Fruit fly (Drosophila melanogaster) whole organism, embryonic: Measurements from ENCODE around the gene CG5850.

ENCODE experiments used
- Bgb ChIP-seq: fragments of 200-800 bp; sonication (Bioruptor generic); IDR thresholded peaks from 2 replicates; pipeline ENCODE4 v1.3.6; 2022; ENCODE audit warnings: missing biosample characterization, missing genetic modification characterization; ENCODE audit not compliant: partially characterized antibody
- Blimp-1 ChIP-seq: fragments of 200-800 bp; sonication (Bioruptor generic); optimal IDR thresholded peaks from 3 replicates; lab custom pipeline; 2018; ENCODE audit warnings: missing biosample characterization, missing genetic modification characterization, mild to moderate bottlenecking, moderate library complexity, missing genetic modification reagents
- CG13624 ChIP-seq: fragments of 200-800 bp; sonication (Bioruptor generic); optimal IDR thresholded peaks from 2 replicates; lab custom pipeline; 2016; ENCODE audit warnings: missing biosample characterization, missing genetic modification characterization
- CG1603 ChIP-seq: fragments of 200-800 bp; sonication (Bioruptor generic); optimal IDR thresholded peaks from 2 replicates; lab custom pipeline; 2019; ENCODE audit warnings: missing biosample characterization, mild to moderate bottlenecking, missing genetic modification characterization, moderate library complexity
- CG17328 ChIP-seq: fragments of 200-800 bp; sonication (Bioruptor generic); IDR thresholded peaks from 2 replicates; pipeline ENCODE4 v1.3.6; 2022; ENCODE audit warnings: missing biosample characterization, missing genetic modification characterization
- CG17385 ChIP-seq: fragments of 200-800 bp; sonication (Bioruptor generic); optimal IDR thresholded peaks from 3 replicates; lab custom pipeline; 2018; ENCODE audit warnings: missing biosample characterization, mild to moderate bottlenecking, missing genetic modification characterization
- CG17568 ChIP-seq: fragments of 200-800 bp; sonication (Bioruptor generic); optimal IDR thresholded peaks from 2 replicates; lab custom pipeline; 2018; ENCODE audit warnings: missing biosample characterization, mild to moderate bottlenecking, missing genetic modification characterization, moderate library complexity
- CG18599 ChIP-seq: fragments of 200-800 bp; sonication (Bioruptor generic); optimal IDR thresholded peaks from 3 replicates; lab custom pipeline; 2017; ENCODE audit warnings: missing biosample characterization, missing genetic modification characterization, mild to moderate bottlenecking, moderate library complexity, missing genetic modification reagents
- CG2129 ChIP-seq: fragments of 200-800 bp; sonication (Bioruptor generic); IDR thresholded peaks from 2 replicates; pipeline ENCODE4 v1.3.6; 2022; ENCODE audit warnings: missing biosample characterization, missing genetic modification characterization; ENCODE audit not compliant: partially characterized antibody
- CG2875 ChIP-seq: fragments of 200-800 bp; sonication (Bioruptor generic); optimal IDR thresholded peaks from 2 replicates; lab custom pipeline; 2017; ENCODE audit warnings: missing biosample characterization, mild to moderate bottlenecking, missing genetic modification characterization, missing genetic modification reagents
- CG3281 ChIP-seq: fragments of 200-800 bp; sonication (Bioruptor generic); optimal IDR thresholded peaks from 3 replicates; lab custom pipeline; 2017; ENCODE audit warnings: missing biosample characterization, mild to moderate bottlenecking, missing genetic modification characterization
- CG3995 ChIP-seq: fragments of 200-800 bp; sonication (Bioruptor generic); optimal IDR thresholded peaks from 3 replicates; lab custom pipeline; 2016; ENCODE audit warnings: missing biosample characterization, missing genetic modification characterization
- CG5245 ChIP-seq: fragments of 200-800 bp; sonication (Bioruptor generic); optimal IDR thresholded peaks from 3 replicates; lab custom pipeline; 2016; ENCODE audit warnings: missing biosample characterization, missing genetic modification characterization
- CG7357 ChIP-seq: fragments of 200-800 bp; sonication (Bioruptor generic); IDR thresholded peaks from 3 replicates; pipeline ENCODE4 v1.3.6; 2022; ENCODE audit warnings: missing biosample characterization, missing genetic modification characterization
- CG8290 ChIP-seq, 3 experiments: fragments of 200-800 bp; sonication (Bioruptor generic); optimal IDR thresholded peaks; 2 replicates each; lab custom pipeline; 2016 to 2019; ENCODE audit warnings: missing biosample characterization in 3 of 3, missing genetic modification characterization in 3 of 3, mild to moderate bottlenecking in 2 of 3, moderate library complexity in 1 of 3
- CG8478 ChIP-seq: fragments of >200 bp; optimal IDR thresholded peaks from 2 replicates; lab custom pipeline; 2018
- CG9727 ChIP-seq: fragments of 200-800 bp; sonication (Bioruptor generic); optimal IDR thresholded peaks from 3 replicates; lab custom pipeline; 2017; ENCODE audit warnings: missing biosample characterization, mild to moderate bottlenecking, missing genetic modification characterization
- CG9797 ChIP-seq: fragments of 200-800 bp; sonication (Bioruptor generic); optimal IDR thresholded peaks from 3 replicates; lab custom pipeline; 2018; ENCODE audit warnings: missing biosample characterization, mild to moderate bottlenecking, missing genetic modification characterization
- CG9817 ChIP-seq: fragments of 200-800 bp; sonication (Bioruptor generic); optimal IDR thresholded peaks from 2 replicates; lab custom pipeline; 2018; ENCODE audit warnings: missing biosample characterization, mild to moderate bottlenecking, missing genetic modification characterization, moderate library complexity
- CrebB ChIP-seq: fragments of 200-800 bp; sonication (Bioruptor generic); optimal IDR thresholded peaks from 3 replicates; lab custom pipeline; 2018; ENCODE audit warnings: missing biosample characterization, mild to moderate bottlenecking, missing genetic modification characterization
- Dek ChIP-seq: fragments of 200-800 bp; sonication (Bioruptor generic); optimal IDR thresholded peaks from 3 replicates; lab custom pipeline; 2019; ENCODE audit warnings: missing biosample characterization, mild to moderate bottlenecking, missing genetic modification characterization, moderate library complexity
- Doc3 ChIP-seq: fragments of 200-800 bp; sonication (Bioruptor generic); IDR thresholded peaks from 3 replicates; pipeline ENCODE4 v1.3.6; 2022; ENCODE audit warnings: missing biosample characterization, missing genetic modification characterization; ENCODE audit not compliant: partially characterized antibody
- Ets97D ChIP-seq: fragments of 200-800 bp; sonication (Bioruptor generic); optimal IDR thresholded peaks from 3 replicates; lab custom pipeline; 2016; ENCODE audit warnings: missing biosample characterization, missing genetic modification characterization
- H2.0 ChIP-seq: fragments of 200-800 bp; sonication (Bioruptor generic); IDR thresholded peaks from 2 replicates; pipeline ENCODE4 v1.3.6; 2022; ENCODE audit warnings: missing biosample characterization, missing genetic modification characterization
- Hr78 ChIP-seq, 2 experiments: fragments of 200-800 bp in 1 of 2; fragments of >200 bp in 1 of 2; sonication (Bioruptor generic) in 1 of 2; optimal IDR thresholded peaks; 2 replicates each; lab custom pipeline; 2017 to 2019; ENCODE audit warnings: missing biosample characterization in 2 of 2, missing genetic modification characterization in 2 of 2, mild to moderate bottlenecking in 1 of 2, moderate library complexity in 1 of 2
- Lpt ChIP-seq: fragments of >200 bp; optimal IDR thresholded peaks from 2 replicates; lab custom pipeline; 2018; ENCODE audit warnings: missing biosample characterization, missing genetic modification characterization
- Meics ChIP-seq: fragments of 200-800 bp; sonication (Bioruptor generic); optimal IDR thresholded peaks from 2 replicates; lab custom pipeline; 2017; ENCODE audit warnings: missing biosample characterization, mild to moderate bottlenecking, missing genetic modification characterization
- Mrtf ChIP-seq: fragments of 200-800 bp; sonication (Bioruptor generic); IDR thresholded peaks from 3 replicates; pipeline ENCODE4 v1.3.6; 2022; ENCODE audit warnings: missing biosample characterization, missing genetic modification characterization
- Side ChIP-seq: fragments of 200-800 bp; sonication (Bioruptor generic); optimal IDR thresholded peaks from 2 replicates; lab custom pipeline; 2016; ENCODE audit warnings: missing biosample characterization, missing genetic modification characterization
- amos ChIP-seq: fragments of 200-800 bp; sonication (Bioruptor generic); IDR thresholded peaks from 2 replicates; pipeline ENCODE4 v1.3.6; 2022; ENCODE audit warnings: missing biosample characterization, missing genetic modification characterization; ENCODE audit not compliant: partially characterized antibody
- ato ChIP-seq: fragments of 200-800 bp; sonication (Bioruptor generic); IDR thresholded peaks from 2 replicates; pipeline ENCODE4 v1.3.6; 2022; ENCODE audit warnings: missing biosample characterization, missing genetic modification characterization; ENCODE audit not compliant: partially characterized antibody
- btn ChIP-seq: fragments of 200-800 bp; sonication (Bioruptor generic); optimal IDR thresholded peaks from 2 replicates; lab custom pipeline; 2016; ENCODE audit warnings: missing biosample characterization, missing genetic modification characterization
- crp ChIP-seq, 2 experiments: fragments of 200-800 bp; sonication (Bioruptor generic); optimal IDR thresholded peaks; 2 replicates in 1 of 2; 3 replicates in 1 of 2; lab custom pipeline; 2017; ENCODE audit warnings: missing biosample characterization in 2 of 2, missing genetic modification characterization in 2 of 2, mild to moderate bottlenecking in 1 of 2, moderate library complexity in 1 of 2
- disco-r ChIP-seq: fragments of 200-800 bp; sonication (Bioruptor generic); optimal IDR thresholded peaks from 2 replicates; lab custom pipeline; 2016; ENCODE audit warnings: missing biosample characterization, missing genetic modification characterization
- dmrt99B ChIP-seq: fragments of 200-800 bp; sonication (Bioruptor generic); optimal IDR thresholded peaks from 2 replicates; lab custom pipeline; 2018; ENCODE audit warnings: missing biosample characterization, mild to moderate bottlenecking, missing genetic modification characterization, moderate library complexity
- dysf ChIP-seq: fragments of 200-800 bp; sonication (Bioruptor generic); IDR thresholded peaks from 3 replicates; pipeline ENCODE4 v1.3.6; 2022; ENCODE audit warnings: missing biosample characterization, missing genetic modification characterization
- ems ChIP-seq: fragments of 200-800 bp; sonication (Bioruptor generic); optimal IDR thresholded peaks from 3 replicates; lab custom pipeline; 2016; ENCODE audit warnings: missing biosample characterization, missing genetic modification characterization
- hth ChIP-seq: fragments of >200 bp; optimal IDR thresholded peaks from 2 replicates; lab custom pipeline; 2017; ENCODE audit warnings: inconsistent platforms
- ind ChIP-seq: fragments of 200-800 bp; sonication (Bioruptor generic); optimal IDR thresholded peaks from 3 replicates; lab custom pipeline; 2016; ENCODE audit warnings: missing biosample characterization, missing genetic modification characterization
- insv ChIP-seq, 2 experiments: fragments of 200-800 bp; sonication (Bioruptor generic); optimal IDR thresholded peaks; 3 replicates each; lab custom pipeline; 2016 to 2018; ENCODE audit warnings: missing biosample characterization in 2 of 2, missing genetic modification characterization in 2 of 2
- jing ChIP-seq: fragments of 200-800 bp; sonication (Bioruptor generic); optimal IDR thresholded peaks from 2 replicates; lab custom pipeline; 2018; ENCODE audit warnings: missing biosample characterization, mild to moderate bottlenecking, missing genetic modification characterization
- kah ChIP-seq: fragments of 200-800 bp; sonication (Bioruptor generic); optimal IDR thresholded peaks from 2 replicates; lab custom pipeline; 2018; ENCODE audit warnings: missing biosample characterization, mild to moderate bottlenecking, missing genetic modification characterization
- kay ChIP-seq: fragments of 200-800 bp; sonication (Bioruptor generic); optimal IDR thresholded peaks from 2 replicates; lab custom pipeline; 2016; ENCODE audit warnings: missing biosample characterization, missing genetic modification characterization
- kni ChIP-seq: fragments of 200-800 bp; sonication (Bioruptor generic); optimal IDR thresholded peaks from 3 replicates; lab custom pipeline; 2017; ENCODE audit warnings: mild to moderate bottlenecking, missing biosample characterization, missing genetic modification reagents, missing genetic modification characterization
- mam ChIP-seq: fragments of 200-800 bp; sonication (Bioruptor generic); optimal IDR thresholded peaks from 3 replicates; lab custom pipeline; 2016; ENCODE audit warnings: missing biosample characterization, missing genetic modification characterization
- nerfin-2 ChIP-seq: fragments of 200-800 bp; sonication (Bioruptor generic); IDR thresholded peaks from 2 replicates; pipeline ENCODE4 v1.3.6; 2022; ENCODE audit warnings: missing biosample characterization, missing genetic modification characterization; ENCODE audit not compliant: partially characterized antibody
- sima ChIP-seq: fragments of 200-800 bp; sonication (Bioruptor generic); optimal IDR thresholded peaks from 2 replicates; lab custom pipeline; 2016; ENCODE audit warnings: missing biosample characterization, missing genetic modification characterization
- sr ChIP-seq: fragments of 200-800 bp; sonication (Bioruptor generic); IDR thresholded peaks from 3 replicates; pipeline ENCODE4 v1.3.6; 2022; ENCODE audit warnings: missing biosample characterization, missing genetic modification characterization
- zen ChIP-seq: fragments of 200-800 bp; sonication (Bioruptor generic); optimal IDR thresholded peaks from 3 replicates; lab custom pipeline; 2018; ENCODE audit warnings: missing biosample characterization, mild to moderate bottlenecking, missing genetic modification characterization, moderate library complexity
- zfh2 ChIP-seq: fragments of 200-800 bp; sonication (Bioruptor generic); optimal IDR thresholded peaks from 2 replicates; lab custom pipeline; 2016; ENCODE audit warnings: missing biosample characterization, missing genetic modification characterization

CG5850 gene

dm6 chr2L:9947265-9947664 lies 16.5 kb downstream of the CG5850 start, which contains the start of gene CG5853 (continued):
- TF ChIP-seq CG9727 = no peak
- no peak for TF ChIP-seq Ets97D (GFP tag; lab: Kevin White, UChicago)
- TF ChIP-seq CG2875 (GFP tag; lab: Kevin White, UChicago) = no peak
- TF ChIP-seq CG9817 (tag; lab: Kevin White, UChicago) = no peak
- TF ChIP-seq CG2129 (GFP tag; lab: Robert Waterston, UW) = no peak
- TF ChIP-seq jing (GFP tag; lab: Kevin White, UChicago) = no peak
- no peak for TF ChIP-seq Dek
- TF ChIP-seq Doc3 = no peak
- no peak for TF ChIP-seq CG17385
- TF ChIP-seq hth (lab: Kevin White, UChicago) = no peak
- TF ChIP-seq Bgb = no peak; the same call in 1 of the 2 replicates
- no peak for TF ChIP-seq CG3281 (GFP tag; lab: Kevin White, UChicago)
- TF ChIP-seq dysf (GFP tag; lab: Robert Waterston, UW) = no peak
- TF ChIP-seq Lpt (GFP tag; lab: Kevin White, UChicago) = no peak
- no peak for TF ChIP-seq nerfin-2 (GFP tag; lab: Robert Waterston, UW)
- TF ChIP-seq CG7357 (GFP tag; lab: Robert Waterston, UW) = no peak
- no peak for TF ChIP-seq CG9797 (GFP tag; lab: Kevin White, UChicago)
- no peak for TF ChIP-seq kay (GFP tag; lab: Kevin White, UChicago)
- TF ChIP-seq Side (GFP tag; lab: Kevin White, UChicago) = no peak
- 0 out of 3 replicates have a peak, but pooled peaks have one; percentile 11 for TF ChIP-seq Mrtf (GFP tag; lab: Robert Waterston, UW)
- no peak for TF ChIP-seq mam (GFP tag; lab: Kevin White, UChicago)
- no peak for TF ChIP-seq CG5245 (GFP tag; lab: Kevin White, UChicago)
- no peak for TF ChIP-seq CG1603
- no peak for TF ChIP-seq crp (GFP tag; optimal IDR thresholded peaks at IDR 0.05; lab: Kevin White, UChicago)
- no peak for TF ChIP-seq ems
- no peak for TF ChIP-seq Hr78 (GFP tag; optimal IDR thresholded peaks at IDR 0.05; lab: Kevin White, UChicago)
- TF ChIP-seq CG3995 (GFP tag; lab: Kevin White, UChicago) = peak; percentile 85
- no peak for TF ChIP-seq disco-r
- TF ChIP-seq zen (tag; lab: Kevin White, UChicago) = no peak
- no peak for TF ChIP-seq dmrt99B (tag; lab: Kevin White, UChicago)
- TF ChIP-seq CG8478 (lab: Kevin White, UChicago) = no peak
- no peak for TF ChIP-seq sima (GFP tag; lab: Kevin White, UChicago)
- TF ChIP-seq kah (GFP tag; lab: Kevin White, UChicago) = no peak
- peak; percentile 32; the same call in 1 of the 3 replicates for TF ChIP-seq sr (GFP tag; lab: Robert Waterston, UW)
- TF ChIP-seq CG17568 (GFP tag; lab: Kevin White, UChicago) = no peak
- TF ChIP-seq ato (GFP tag; lab: Robert Waterston, UW) = no peak
- TF ChIP-seq kni (GFP tag; lab: Kevin White, UChicago) = peak; percentile 67
- peak; percentile 43 for TF ChIP-seq CG18599 (GFP tag; lab: Kevin White, UChicago)
- TF ChIP-seq btn (GFP tag; lab: Kevin White, UChicago) = no peak
- no peak for TF ChIP-seq H2.0 (GFP tag; lab: Robert Waterston, UW)
- TF ChIP-seq CG13624 (GFP tag; lab: Kevin White, UChicago) = no peak
- TF ChIP-seq amos (GFP tag; lab: Robert Waterston, UW) = no peak; the same call in 1 of the 2 replicates
- TF ChIP-seq ind (GFP tag; lab: Kevin White, UChicago) = no peak
- no peak for TF ChIP-seq Blimp-1
- TF ChIP-seq CrebB (tag; lab: Kevin White, UChicago) = peak; percentile 0
- no peak for TF ChIP-seq Meics (GFP tag; lab: Kevin White, UChicago)
- TF ChIP-seq insv (GFP tag; optimal IDR thresholded peaks at IDR 0.05; lab: Kevin White, UChicago) = no peak
- no peak for TF ChIP-seq CG17328 (GFP tag; lab: Robert Waterston, UW)
- TF ChIP-seq zfh2 = no peak
- TF ChIP-seq CG8290 (GFP tag; optimal IDR thresholded peaks at IDR 0.05; lab: Kevin White, UChicago) = no peak
- TF ChIP-seq CG8290 (tag; optimal IDR thresholded peaks at IDR 0.05; lab: Kevin White, UChicago) = peak in 1 of 2 experiments; percentile 73
